Worm (Caenorhabditis elegans): ENCODE data around the gene C25G4.2.
A peak's percentile ranks its signal among the peaks of the same experiment; 100 is the strongest.

The C25G4.2 gene

DNA sequence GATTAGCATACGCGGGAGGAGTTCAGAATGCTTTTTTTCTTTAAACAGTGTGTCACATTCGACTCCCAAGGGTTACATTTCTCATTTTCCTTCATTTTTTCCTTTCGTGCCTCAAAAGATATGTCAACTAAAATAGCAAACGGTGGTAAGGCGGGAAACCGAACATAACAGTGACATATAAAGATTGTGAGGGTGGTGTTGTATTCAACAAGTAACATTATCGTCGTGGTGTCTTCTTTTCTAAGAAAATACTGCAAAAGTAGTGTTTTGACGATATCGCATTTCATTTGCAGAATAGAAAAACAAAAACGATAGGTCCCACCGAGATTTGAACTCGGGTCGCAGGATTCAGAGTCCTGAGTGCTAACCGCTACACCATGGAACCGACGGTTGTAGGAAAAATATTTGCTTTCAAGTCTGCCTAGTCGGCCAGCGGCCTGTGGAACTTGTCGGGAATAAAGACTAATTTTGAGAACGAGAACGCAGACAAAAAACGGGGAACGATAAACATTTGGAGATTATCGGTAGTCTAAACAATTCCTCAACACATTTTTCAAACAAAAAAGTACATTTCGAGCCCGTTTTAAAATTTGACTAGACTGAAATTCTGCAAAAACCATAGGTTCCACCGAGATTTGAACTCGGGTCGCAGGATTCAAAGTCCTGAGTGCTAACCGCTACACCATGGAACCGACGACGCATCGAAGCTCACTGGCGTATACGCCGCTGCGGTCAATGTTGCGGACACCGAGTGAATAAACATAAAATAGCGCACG, 27.0 kb downstream of the C25G4.2 start:
- TF ChIP-seq lin-13 (GFP tag; optimal IDR thresholded peaks at IDR 0.05) (no peak), unc-39 (tag; optimal IDR thresholded peaks at IDR 0.05) (no peak), nhr-23 (tag; optimal IDR thresholded peaks at IDR 0.05) (no peak), F13H6.1 (tag; optimal IDR thresholded peaks at IDR 0.05) (no peak), mbf-1 (tag; optimal IDR thresholded peaks at IDR 0.05) (no peak), zag-1 (tag; optimal IDR thresholded peaks at IDR 0.05) (no peak), sma-9 (GFP tag; optimal IDR thresholded peaks at IDR 0.05) (peak; percentile 21), sma-9 (tag; optimal IDR thresholded peaks at IDR 0.05) (no peak), ztf-11 (tag; optimal IDR thresholded peaks at IDR 0.05) (no peak), ztf-1 (GFP tag; conservative IDR thresholded peaks at IDR 0.05) (no peak), fos-1 (tag; optimal IDR thresholded peaks at IDR 0.05) (no peak), elt-1 (tag; optimal IDR thresholded peaks at IDR 0.05) (no peak), nhr-10 (tag; optimal IDR thresholded peaks at IDR 0.05) (no peak), nhr-129 (tag; optimal IDR thresholded peaks at IDR 0.05) (peak; percentile 58), lin-11 (tag; optimal IDR thresholded peaks at IDR 0.05) (peak; percentile 11), dmd-4 (tag; optimal IDR thresholded peaks at IDR 0.05) (no peak), nhr-21 (tag; optimal IDR thresholded peaks at IDR 0.05) (no peak), lsy-2 (tag; optimal IDR thresholded peaks at IDR 0.05) (peak in 1 of 2 experiments; percentile 26), sem-4 (tag; optimal IDR thresholded peaks at IDR 0.05) (no peak), skn-1 (tag; optimal IDR thresholded peaks at IDR 0.05) (no peak), sma-3 (GFP tag; optimal IDR thresholded peaks at IDR 0.05) (peak; percentile 13), nhr-237 (tag; optimal IDR thresholded peaks at IDR 0.05) (no peak), C34F6.9 (tag; optimal IDR thresholded peaks at IDR 0.05) (peak; percentile 4), nhr-6 (tag; optimal IDR thresholded peaks at IDR 0.05) (no peak), alr-1 (tag; optimal IDR thresholded peaks at IDR 0.05) (no peak), ztf-4 (tag; optimal IDR thresholded peaks at IDR 0.05) (no peak), crh-2 (tag; optimal IDR thresholded peaks at IDR 0.05) (no peak), nhr-77 (tag; optimal IDR thresholded peaks at IDR 0.05) (no peak)

DNA sequence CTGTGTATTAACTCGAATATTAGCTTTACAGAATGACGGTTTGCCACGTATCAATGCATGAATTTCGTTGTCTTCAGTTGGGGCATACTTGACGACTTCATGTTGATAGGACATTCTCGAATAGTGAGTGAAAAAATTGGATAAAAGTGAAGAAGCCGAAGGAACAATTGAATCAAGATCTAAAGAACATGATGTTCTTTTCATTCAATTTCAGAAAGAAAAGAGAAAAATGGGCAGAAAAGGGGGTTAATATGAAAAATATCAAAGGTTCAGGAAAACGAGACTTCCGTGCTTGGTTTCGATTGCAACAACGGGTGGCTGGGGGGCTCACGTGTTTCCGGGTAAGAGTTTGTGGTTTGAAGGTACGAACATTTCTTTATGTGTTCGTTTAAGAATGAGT, 29.2 kb downstream of the C25G4.2 start:
- TF ChIP-seq lin-11 (tag; optimal IDR thresholded peaks at IDR 0.05) (no peak), mab-5 (tag; optimal IDR thresholded peaks at IDR 0.05) (no peak), sma-3 (GFP tag; optimal IDR thresholded peaks at IDR 0.05) (no peak), nhr-11 (tag; optimal IDR thresholded peaks at IDR 0.05) (no peak), R02D3.7 (tag; optimal IDR thresholded peaks at IDR 0.05) (no peak), unc-62 (GFP tag; optimal IDR thresholded peaks at IDR 0.05) (no peak), nhr-129 (tag; optimal IDR thresholded peaks at IDR 0.05) (no peak), snpc-4 (tag; optimal IDR thresholded peaks at IDR 0.05) (no peak), egl-27 (tag; optimal IDR thresholded peaks at IDR 0.05) (no peak), gmeb-1 (tag; optimal IDR thresholded peaks at IDR 0.05) (no peak), sma-9 (GFP tag; optimal IDR thresholded peaks at IDR 0.05) (no peak), sma-9 (tag; optimal IDR thresholded peaks at IDR 0.05) (no peak), elt-3 (tag; optimal IDR thresholded peaks at IDR 0.05) (no peak), nhr-237 (tag; optimal IDR thresholded peaks at IDR 0.05) (no peak), mdl-1 (tag; optimal IDR thresholded peaks at IDR 0.05) (no peak), alr-1 (tag; optimal IDR thresholded peaks at IDR 0.05) (no peak)

DNA sequence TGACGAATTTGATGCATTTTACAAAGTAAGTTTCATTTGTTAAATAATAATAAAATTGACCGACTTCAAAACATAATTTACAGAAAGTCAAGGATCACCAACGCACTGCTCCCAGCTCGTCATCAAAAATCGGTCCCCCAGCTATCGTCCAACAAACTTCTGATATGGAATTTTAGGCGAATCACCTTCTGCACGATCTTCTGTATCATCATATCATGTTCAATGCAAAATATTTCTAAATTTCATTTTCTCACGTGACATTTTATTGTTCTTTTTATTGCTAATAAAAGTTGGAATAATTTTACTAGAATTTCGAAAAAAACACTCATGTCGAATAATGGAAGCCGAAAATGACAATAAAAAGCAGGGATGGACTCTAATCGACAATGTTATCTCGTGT, 33.7 kb downstream of the C25G4.2 start, which contains the start of gene acl-13:
Gene acl-13 (plus strand): TSS at position 301 of the 400 bp plus-strand sequence.
- no peak for TF ChIP-seq blmp-1 (tag; optimal IDR thresholded peaks at IDR 0.05; ENCODE audit: insufficient read depth)
- no peak for TF ChIP-seq lin-11 (tag; optimal IDR thresholded peaks at IDR 0.05)
- no peak for TF ChIP-seq dmd-4 (tag; optimal IDR thresholded peaks at IDR 0.05)
- TF ChIP-seq sem-4 (tag; optimal IDR thresholded peaks at IDR 0.05) = no peak
- TF ChIP-seq sma-3 (GFP tag; optimal IDR thresholded peaks at IDR 0.05) = no peak
- TF ChIP-seq unc-39 (tag; optimal IDR thresholded peaks at IDR 0.05) = no peak
- TF ChIP-seq skn-1 (tag; optimal IDR thresholded peaks at IDR 0.05) = no peak
- no peak for TF ChIP-seq F13H6.1 (tag; optimal IDR thresholded peaks at IDR 0.05)
- no peak for TF ChIP-seq alr-1 (tag; optimal IDR thresholded peaks at IDR 0.05)
- no peak for TF ChIP-seq ztf-4 (tag; optimal IDR thresholded peaks at IDR 0.05)
- no peak for TF ChIP-seq nhr-129 (tag; optimal IDR thresholded peaks at IDR 0.05)
- no peak for TF ChIP-seq nhr-21 (tag; optimal IDR thresholded peaks at IDR 0.05)
- TF ChIP-seq nhr-237 (tag; optimal IDR thresholded peaks at IDR 0.05) = no peak
- TF ChIP-seq nhr-6 (tag; optimal IDR thresholded peaks at IDR 0.05) = no peak
- no peak for TF ChIP-seq ZK546.5 (tag; optimal IDR thresholded peaks at IDR 0.05)
- TF ChIP-seq unc-55 (GFP tag; optimal IDR thresholded peaks at IDR 0.05) = no peak
- no peak for TF ChIP-seq ceh-16 (tag; optimal IDR thresholded peaks at IDR 0.05)

Data from whole organism, L2 larva.